Worm (Caenorhabditis elegans) whole organism, midembryonic: ENCODE results near the gene cash-1.
A peak's percentile ranks its signal among the peaks of the same experiment; 100 is the strongest.

ENCODE experiments used
- T22C8.4 ChIP-seq: fragments of 200-800 bp; sonication (Bioruptor generic); IDR thresholded peaks from 2 replicates; pipeline ENCODE4 v1.3.6; 2022; ENCODE audit warnings: missing genetic modification characterization, missing compliant biosample characterization
- cog-1 ChIP-seq: sonication (generic microtip); optimal IDR thresholded peaks from 2 replicates; lab custom pipeline; 2016; ENCODE audit warnings: missing genetic modification characterization, missing compliant biosample characterization
- flt-1 ChIP-seq: fragments of 200-800 bp; sonication (Bioruptor generic); IDR thresholded peaks from 2 replicates; pipeline ENCODE4 v1.3.6; 2022; ENCODE audit warnings: missing genetic modification characterization, missing compliant biosample characterization
- klf-2 ChIP-seq: fragments of 200-800 bp; sonication (Bioruptor generic); conservative IDR thresholded peaks from 2 replicates; pipeline ENCODE4 v1.3.6; 2022; ENCODE audit warnings: missing genetic modification reagents, missing genetic modification characterization, missing compliant biosample characterization
- med-1 ChIP-seq: sonication (generic microtip); optimal IDR thresholded peaks from 2 replicates; lab custom pipeline; 2017; ENCODE audit warnings: missing genetic modification characterization, mild to moderate bottlenecking, missing compliant biosample characterization, antibody characterized with exemption, missing genetic modification reagents; ENCODE audit not compliant: insufficient read depth
- ref-1 ChIP-seq: fragments of 200-800 bp; sonication (Bioruptor generic); conservative IDR thresholded peaks from 2 replicates; pipeline ENCODE4 v1.3.6; 2022; ENCODE audit warnings: missing genetic modification reagents, missing genetic modification characterization, missing compliant biosample characterization
- tab-1 ChIP-seq: fragments of 200-800 bp; sonication (Bioruptor generic); IDR thresholded peaks from 2 replicates; pipeline ENCODE4 v1.3.6; 2022; ENCODE audit warnings: missing genetic modification characterization, missing compliant biosample characterization
- ztf-23 ChIP-seq: fragments of 200-800 bp; sonication (Bioruptor generic); IDR thresholded peaks from 2 replicates; pipeline ENCODE4 v1.3.6; 2022; ENCODE audit warnings: missing genetic modification reagents, missing genetic modification characterization, missing compliant biosample characterization
- ztf-29 ChIP-seq: fragments of 200-800 bp; sonication (Bioruptor generic); IDR thresholded peaks from 2 replicates; pipeline ENCODE4 v1.3.6; 2022; ENCODE audit warnings: missing genetic modification reagents, missing genetic modification characterization, missing compliant biosample characterization

The cash-1 gene

DNA sequence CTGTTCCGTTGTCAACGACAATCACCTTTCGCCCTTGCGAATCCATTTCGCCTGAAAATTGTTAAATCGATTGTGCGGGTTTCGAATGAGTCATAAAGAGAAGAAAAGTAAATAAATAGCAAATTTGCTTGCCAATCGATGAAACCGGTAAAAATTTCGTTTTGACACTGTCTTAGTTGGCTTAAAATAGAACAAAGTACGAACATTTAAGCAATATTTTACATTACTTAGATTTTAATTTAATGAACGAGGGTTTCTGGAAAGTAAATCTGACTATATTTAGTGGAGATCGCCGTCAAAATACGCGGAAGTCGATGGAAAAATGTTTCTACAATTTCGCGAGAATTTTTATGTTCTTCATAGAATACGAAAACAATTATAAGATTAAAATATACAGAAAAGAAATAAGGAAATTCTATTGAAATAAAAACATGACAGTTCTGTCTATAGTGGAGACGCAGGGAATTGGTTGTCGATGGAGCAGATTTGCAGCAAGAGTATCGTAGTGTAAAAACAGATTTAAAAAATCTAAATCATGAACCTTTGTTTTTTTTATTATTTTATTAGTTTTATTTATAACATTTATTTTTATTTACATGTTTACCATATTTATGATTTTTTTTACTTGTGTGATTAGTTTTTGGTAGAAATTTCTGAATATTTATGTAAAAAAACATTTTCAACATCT is 23.6 kb upstream of the cash-1 start, which contains the start of gene arx-2:
Gene arx-2 (minus strand): TSS at position 51 of the 688 bp plus-strand sequence.
- TF ChIP-seq med-1 = no peak
- TF ChIP-seq cog-1 (tag; lab: Kevin White, UChicago) = no peak
- no peak for TF ChIP-seq ref-1 (GFP tag; lab: Robert Waterston, UW)
- no peak for TF ChIP-seq klf-2 (GFP tag; lab: Robert Waterston, UW)
- no peak for TF ChIP-seq tab-1
- TF ChIP-seq ztf-23 (GFP tag; lab: Robert Waterston, UW) = no peak
- no peak for TF ChIP-seq T22C8.4
- TF ChIP-seq flt-1 (GFP tag; lab: Robert Waterston, UW) = no peak
- TF ChIP-seq ztf-29 = no peak

DNA sequence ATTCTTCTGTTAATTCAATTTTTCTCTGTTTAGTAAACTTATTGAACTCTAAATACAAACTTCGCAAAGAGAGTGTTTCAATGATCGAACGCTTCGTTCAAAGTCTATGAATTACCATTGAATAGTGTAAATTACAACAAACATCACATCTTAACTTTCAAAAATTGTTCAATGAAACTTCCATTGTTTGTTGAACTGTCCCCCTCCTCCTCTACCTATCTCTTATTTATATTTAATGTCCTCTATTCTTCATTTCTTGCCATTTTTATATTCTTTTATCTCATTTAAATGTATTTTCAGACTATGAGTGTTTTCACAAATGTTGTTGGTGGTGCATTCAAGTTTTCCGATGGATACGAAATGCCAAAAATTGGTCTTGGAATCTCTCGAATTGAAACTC is 22.9 kb upstream of the cash-1 start, which contains the start of gene K07C5.2:
Gene K07C5.2 (plus strand): TSS at position 301 of the 400 bp plus-strand sequence.
- TF ChIP-seq ztf-29 (no peak), flt-1 (GFP tag; lab: Robert Waterston, UW) (no peak), T22C8.4 (no peak), ref-1 (GFP tag; lab: Robert Waterston, UW) (no peak), med-1 (no peak), ztf-23 (GFP tag; lab: Robert Waterston, UW) (no peak), cog-1 (tag; lab: Kevin White, UChicago) (no peak), tab-1 (no peak), klf-2 (GFP tag; lab: Robert Waterston, UW) (no peak)

DNA sequence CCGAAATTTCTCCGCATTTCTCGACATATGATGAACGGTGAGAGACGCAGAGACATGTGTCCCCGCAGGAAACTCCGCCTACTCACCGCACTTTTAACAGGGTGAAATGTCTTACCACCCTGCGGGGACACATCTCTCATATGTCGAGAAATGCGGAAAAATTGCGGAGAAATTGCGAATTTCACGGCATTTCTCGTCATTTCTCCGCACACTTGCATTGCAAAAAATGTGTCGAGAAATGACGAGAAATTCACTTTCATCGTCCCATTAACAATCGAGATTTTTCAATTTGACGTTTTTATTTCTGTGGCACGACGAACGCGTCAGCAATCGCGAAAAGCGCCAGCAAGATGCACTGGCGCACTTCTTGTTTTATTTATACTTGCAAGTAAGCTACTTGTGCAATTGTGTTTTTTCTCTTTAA is 20.1 kb upstream of the cash-1 start, which contains the start of gene K07C5.13:
Gene K07C5.13 (plus strand): TSS at position 151 of the 424 bp plus-strand sequence.
- peak; percentile 44; the same call in 1 of the 2 replicates for TF ChIP-seq ztf-29
- TF ChIP-seq flt-1 (GFP tag; lab: Robert Waterston, UW) = peak; percentile 77
- TF ChIP-seq ztf-23 (GFP tag; lab: Robert Waterston, UW) = peak; percentile 79; the same call in 1 of the 2 replicates

DNA sequence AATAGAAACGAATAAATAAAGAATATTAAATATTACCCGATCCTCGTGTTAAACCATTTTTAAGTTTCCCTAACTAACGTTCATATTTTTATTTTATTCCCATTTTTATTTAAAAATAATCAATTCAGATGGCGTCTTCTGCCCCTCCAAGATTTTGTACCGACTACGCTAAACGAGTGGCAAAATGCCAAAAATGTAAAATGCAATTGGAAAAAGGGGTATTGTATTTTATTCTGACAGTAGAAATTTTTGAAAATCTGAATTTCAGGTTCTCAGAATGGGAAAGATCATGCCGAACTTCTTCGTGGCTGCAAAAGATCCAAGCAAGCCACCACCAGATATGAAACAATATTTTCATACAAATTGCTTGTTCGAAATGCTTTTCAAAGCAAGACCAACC is 19.2 kb upstream of the cash-1 start, which contains the start of gene K07C5.3:
Gene K07C5.3 (plus strand): TSS at position 129 of the 400 bp plus-strand sequence.
- TF ChIP-seq ref-1 (GFP tag; lab: Robert Waterston, UW) (no peak), flt-1 (GFP tag; lab: Robert Waterston, UW) (no peak), ztf-29 (no peak), cog-1 (tag; lab: Kevin White, UChicago) (no peak), med-1 (no peak), ztf-23 (GFP tag; lab: Robert Waterston, UW) (no peak), klf-2 (GFP tag; lab: Robert Waterston, UW) (no peak), tab-1 (no peak), T22C8.4 (no peak)

DNA sequence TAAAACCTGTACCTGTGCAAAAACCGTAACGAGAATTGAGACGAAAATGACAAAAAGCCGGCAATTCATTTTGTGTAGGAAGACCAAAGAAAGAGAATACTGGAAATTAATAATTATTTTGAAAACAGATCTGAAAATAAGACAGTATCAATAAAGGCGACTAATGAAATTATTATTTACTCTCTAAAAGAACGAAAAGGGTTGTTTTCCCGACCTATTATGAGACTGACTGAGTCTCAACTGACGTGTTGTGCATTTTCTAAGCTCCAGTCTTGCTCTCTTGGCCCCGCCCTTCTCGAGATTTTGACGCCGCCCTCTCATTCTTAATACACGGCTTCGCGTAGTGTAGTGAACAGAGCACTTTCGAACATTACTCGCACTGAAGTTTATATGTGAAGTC is 12.0 kb upstream of the cash-1 start, which contains the start of gene K07C5.9:
Gene K07C5.9 (minus strand): TSS at position 101 of the 400 bp plus-strand sequence.
- no peak for TF ChIP-seq ref-1 (GFP tag; lab: Robert Waterston, UW)
- TF ChIP-seq tab-1 = no peak
- no peak for TF ChIP-seq ztf-29
- TF ChIP-seq cog-1 (tag; lab: Kevin White, UChicago) = no peak
- TF ChIP-seq med-1 = no peak
- no peak for TF ChIP-seq ztf-23 (GFP tag; lab: Robert Waterston, UW)
- no peak for TF ChIP-seq T22C8.4
- no peak for TF ChIP-seq flt-1 (GFP tag; lab: Robert Waterston, UW)
- TF ChIP-seq klf-2 (GFP tag; lab: Robert Waterston, UW) = no peak

DNA sequence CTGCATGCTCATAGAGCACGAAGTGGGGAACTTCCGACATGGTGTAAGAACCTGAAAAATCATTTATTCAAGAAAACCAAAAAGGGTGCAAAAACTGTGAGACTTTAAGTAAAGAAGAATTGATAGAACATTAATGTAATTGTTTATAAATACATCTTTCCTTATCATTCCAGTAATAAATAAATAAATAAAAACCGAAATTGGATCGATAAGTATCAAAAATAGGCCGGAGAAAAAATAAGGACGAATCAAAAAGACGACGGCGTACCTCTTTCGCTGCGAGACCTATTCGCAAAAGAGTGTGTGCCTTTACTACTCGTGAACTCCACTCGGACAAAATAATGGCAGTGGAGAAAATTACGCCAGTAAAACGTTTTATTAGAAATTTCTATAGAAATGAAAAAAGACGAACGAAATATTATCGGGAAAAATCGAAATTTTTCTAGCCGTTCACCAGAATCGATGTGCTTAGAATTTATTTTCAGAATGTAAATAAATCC is 9.1 kb upstream of the cash-1 start, which contains the start of gene nol-56:
Gene nol-56 (minus strand): TSS at position 51 of the 500 bp plus-strand sequence.
- no peak for TF ChIP-seq ref-1 (GFP tag; lab: Robert Waterston, UW)
- no peak for TF ChIP-seq med-1
- no peak for TF ChIP-seq tab-1
- TF ChIP-seq cog-1 (tag; lab: Kevin White, UChicago) = no peak
- TF ChIP-seq ztf-29 = no peak
- TF ChIP-seq ztf-23 (GFP tag; lab: Robert Waterston, UW) = no peak
- no peak for TF ChIP-seq klf-2 (GFP tag; lab: Robert Waterston, UW)
- no peak for TF ChIP-seq flt-1 (GFP tag; lab: Robert Waterston, UW)
- no peak for TF ChIP-seq T22C8.4

DNA sequence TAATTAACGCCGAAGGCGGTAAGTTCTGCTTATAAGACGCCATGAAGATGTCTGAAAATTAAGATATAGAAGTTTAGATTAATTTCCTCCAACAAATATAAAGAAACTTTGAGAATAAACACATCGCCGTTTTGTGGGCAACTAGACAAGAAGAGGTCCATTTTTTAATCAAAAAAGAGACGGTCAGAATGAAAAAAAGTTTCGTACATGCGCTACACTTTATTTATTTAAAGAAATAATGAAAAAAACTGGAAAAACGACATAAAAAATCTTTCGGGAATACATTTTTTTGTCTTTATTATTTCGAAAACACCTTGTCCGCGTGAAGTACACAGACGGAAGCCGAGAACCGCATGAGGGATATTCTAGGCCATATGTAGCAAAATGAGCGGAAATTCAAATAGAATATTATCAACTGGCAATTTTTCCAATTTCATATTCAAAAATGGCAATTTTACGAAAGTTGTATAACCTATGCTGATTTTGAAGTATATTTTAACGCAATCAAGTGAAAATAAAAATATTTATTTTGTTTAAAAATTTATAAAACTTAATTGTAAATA is 6.2 kb upstream of the cash-1 start, which contains the start of gene sluh-7:
Gene sluh-7 (minus strand): TSS at position 51 of the 563 bp plus-strand sequence.
- 0 out of 2 replicates have a peak, but pooled peaks have one; percentile 31 for TF ChIP-seq klf-2 (GFP tag; lab: Robert Waterston, UW)
- no peak for TF ChIP-seq tab-1
- no peak for TF ChIP-seq med-1
- TF ChIP-seq ref-1 (GFP tag; lab: Robert Waterston, UW) = no peak
- TF ChIP-seq ztf-29 = peak; percentile 70; the same call in 1 of the 2 replicates
- TF ChIP-seq flt-1 (GFP tag; lab: Robert Waterston, UW) = peak; percentile 79
- TF ChIP-seq cog-1 (tag; lab: Kevin White, UChicago) = peak; percentile 46
- TF ChIP-seq T22C8.4 = no peak; the same call in 1 of the 2 replicates
- peak; percentile 75 for TF ChIP-seq ztf-23 (GFP tag; lab: Robert Waterston, UW)

DNA sequence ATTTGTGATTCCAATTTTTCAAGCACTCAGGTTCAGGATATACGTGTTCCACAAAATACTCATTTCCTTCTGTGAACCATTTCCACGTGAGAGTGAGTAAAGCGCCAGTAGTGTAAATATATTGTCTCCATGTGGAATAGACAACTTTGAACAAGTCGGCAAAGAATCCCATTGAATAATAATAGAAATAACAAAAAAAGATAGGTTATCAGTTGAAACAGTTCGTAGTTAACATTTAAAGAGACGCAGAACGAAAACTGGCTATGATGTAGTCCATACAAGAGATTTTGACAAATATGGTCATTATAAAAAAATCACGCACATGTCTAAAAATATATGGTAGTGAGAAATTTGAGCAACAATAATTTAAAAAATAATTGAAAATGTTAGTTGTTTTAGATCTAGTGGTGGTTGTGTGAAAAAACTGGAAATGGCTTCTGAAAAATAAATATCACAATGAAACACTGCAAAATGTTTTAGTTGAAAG is 4.6 kb upstream of the cash-1 start, which contains the start of gene ceeh-2:
Gene ceeh-2 (minus strand): TSS at position 437 of the 487 bp plus-strand sequence.
- TF ChIP-seq med-1 (no peak), ztf-23 (GFP tag; lab: Robert Waterston, UW) (no peak), klf-2 (GFP tag; lab: Robert Waterston, UW) (no peak), cog-1 (tag; lab: Kevin White, UChicago) (no peak), flt-1 (GFP tag; lab: Robert Waterston, UW) (no peak), ref-1 (GFP tag; lab: Robert Waterston, UW) (no peak), ztf-29 (no peak), T22C8.4 (no peak), tab-1 (no peak)

DNA sequence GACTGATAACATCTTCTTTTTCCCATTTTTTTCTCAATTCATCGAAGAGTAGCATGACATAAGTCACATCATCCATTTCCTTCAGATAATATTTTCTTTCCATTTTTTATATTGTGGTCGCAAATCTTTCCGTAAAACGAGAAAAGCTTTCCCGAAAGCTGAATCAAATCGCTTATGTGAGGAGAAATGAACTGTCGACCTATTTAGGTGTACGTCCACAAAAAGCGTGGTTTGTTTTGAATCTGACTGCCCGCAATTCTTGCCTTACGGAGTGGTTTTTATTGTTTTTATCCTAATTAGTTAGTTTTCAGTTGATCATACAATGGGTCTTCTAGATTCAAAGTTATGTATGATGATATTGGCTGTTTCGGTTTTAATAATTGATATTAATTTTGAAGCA is 3.8 kb upstream of the cash-1 start, which contains the start of gene ttll-15:
Gene ttll-15 (plus strand): TSS at position 301 of the 400 bp plus-strand sequence.
- no peak for TF ChIP-seq ref-1 (GFP tag; lab: Robert Waterston, UW)
- TF ChIP-seq ztf-23 (GFP tag; lab: Robert Waterston, UW) = no peak
- TF ChIP-seq klf-2 (GFP tag; lab: Robert Waterston, UW) = no peak
- no peak for TF ChIP-seq cog-1 (tag; lab: Kevin White, UChicago)
- TF ChIP-seq med-1 = no peak
- TF ChIP-seq ztf-29 = no peak
- TF ChIP-seq T22C8.4 = no peak
- no peak for TF ChIP-seq tab-1
